Worm (Caenorhabditis elegans) whole organism, mixed stage, embryonic: Measurements from ENCODE around the gene T22F3.11.
"Not testable (repeated sequence)": the region's sequence is repeated elsewhere in the genome, so short reads cannot be mapped to it uniquely, and the experiment has no call there.

ENCODE experiments used
- M03D4.4 ChIP-seq: sonication (generic microtip); optimal IDR thresholded peaks from 2 replicates; lab custom pipeline; 2017; ENCODE audit warnings: mild to moderate bottlenecking, missing genetic modification characterization, missing compliant biosample characterization
- bed-3 ChIP-seq: fragments of 200-800 bp; sonication (Bioruptor generic); optimal IDR thresholded peaks from 3 replicates; lab custom pipeline; 2018; ENCODE audit warnings: mild to moderate bottlenecking, missing genetic modification characterization, moderate library complexity, missing compliant biosample characterization
- blmp-1 ChIP-seq: fragments of 150-350 bp; optimal IDR thresholded peaks from 2 replicates; lab custom pipeline; 2014; ENCODE audit warnings: missing biosample characterization, missing genetic modification characterization
- ceh-39 ChIP-seq: fragments of 150-350 bp; optimal IDR thresholded peaks from 2 replicates; lab custom pipeline; 2014; ENCODE audit warnings: missing biosample characterization, missing genetic modification characterization
- ceh-43 ChIP-seq: fragments of 200-800 bp; sonication (Bioruptor generic); optimal IDR thresholded peaks from 2 replicates; lab custom pipeline; 2018; ENCODE audit warnings: mild to moderate bottlenecking, missing genetic modification characterization, moderate library complexity, missing compliant biosample characterization
- ceh-83 ChIP-seq: fragments of 200-800 bp; sonication (Bioruptor generic); optimal IDR thresholded peaks from 2 replicates; lab custom pipeline; 2018; ENCODE audit warnings: mild to moderate bottlenecking, missing genetic modification characterization, missing compliant biosample characterization
- cnd-1 ChIP-seq: fragments of 200-800 bp; sonication (Bioruptor generic); optimal IDR thresholded peaks from 2 replicates; lab custom pipeline; 2018; ENCODE audit warnings: mild to moderate bottlenecking, missing genetic modification characterization, missing compliant biosample characterization
- drap-1 ChIP-seq: fragments of 200-800 bp; sonication (Bioruptor generic); optimal IDR thresholded peaks from 3 replicates; lab custom pipeline; 2018; ENCODE audit warnings: mild to moderate bottlenecking, missing genetic modification characterization, missing compliant biosample characterization
- elt-1 ChIP-seq: sonication (generic microtip); optimal IDR thresholded peaks from 2 replicates; lab custom pipeline; 2017; ENCODE audit warnings: missing genetic modification characterization, mild to moderate bottlenecking, missing compliant biosample characterization, antibody characterized with exemption, moderate library complexity, borderline replicate concordance; ENCODE audit not compliant: insufficient read depth
- elt-3 ChIP-seq: fragments of 150-350 bp; optimal IDR thresholded peaks from 2 replicates; lab custom pipeline; 2014; ENCODE audit warnings: missing biosample characterization, missing genetic modification characterization
- flh-1 ChIP-seq: fragments of 200-800 bp; sonication (Bioruptor generic); optimal IDR thresholded peaks from 2 replicates; lab custom pipeline; 2018; ENCODE audit warnings: mild to moderate bottlenecking, missing genetic modification characterization, moderate library complexity, missing compliant biosample characterization
- ham-2 ChIP-seq: fragments of 200-800 bp; sonication (Bioruptor generic); optimal IDR thresholded peaks from 2 replicates; lab custom pipeline; 2018; ENCODE audit warnings: mild to moderate bottlenecking, missing genetic modification characterization, missing compliant biosample characterization
- hlh-1 ChIP-seq: fragments of 150-350 bp; optimal IDR thresholded peaks from 2 replicates; lab custom pipeline; 2014; ENCODE audit warnings: missing biosample characterization, missing genetic modification reagents, missing genetic modification characterization
- lin-32 ChIP-seq: fragments of 200-800 bp; sonication (Bioruptor generic); optimal IDR thresholded peaks from 2 replicates; lab custom pipeline; 2018; ENCODE audit warnings: mild to moderate bottlenecking, missing genetic modification characterization, missing compliant biosample characterization
- lsy-2 ChIP-seq: fragments of 150-350 bp; optimal IDR thresholded peaks from 2 replicates; lab custom pipeline; 2014; ENCODE audit warnings: missing biosample characterization, missing genetic modification characterization
- mep-1 ChIP-seq: fragments of 150-350 bp; optimal IDR thresholded peaks from 2 replicates; lab custom pipeline; 2017; ENCODE audit warnings: missing biosample characterization, missing genetic modification reagents, missing genetic modification characterization, inconsistent platforms
- mls-2 ChIP-seq: sonication (generic microtip); optimal IDR thresholded peaks from 2 replicates; lab custom pipeline; 2016; ENCODE audit warnings: mild to moderate bottlenecking, missing genetic modification characterization, moderate library complexity, missing compliant biosample characterization
- nhr-12 ChIP-seq: fragments of 150-350 bp; optimal IDR thresholded peaks from 2 replicates; lab custom pipeline; 2014; ENCODE audit warnings: missing biosample characterization, missing genetic modification characterization
- nhr-2 ChIP-seq: fragments of 150-350 bp; optimal IDR thresholded peaks from 2 replicates; lab custom pipeline; 2014; ENCODE audit warnings: missing biosample characterization, missing genetic modification characterization
- nhr-237 ChIP-seq: fragments of 150-350 bp; optimal IDR thresholded peaks from 2 replicates; lab custom pipeline; 2014; ENCODE audit warnings: missing biosample characterization, missing genetic modification characterization
- nhr-28 ChIP-seq: fragments of 150-350 bp; optimal IDR thresholded peaks from 2 replicates; lab custom pipeline; 2014; ENCODE audit warnings: missing biosample characterization, missing genetic modification characterization
- pha-4 ChIP-seq: fragments of 150-350 bp; optimal IDR thresholded peaks from 2 replicates; lab custom pipeline; 2018; ENCODE audit warnings: missing biosample characterization, missing genetic modification reagents, missing genetic modification characterization
- sem-2 ChIP-seq: fragments of 200-800 bp; sonication (Bioruptor generic); optimal IDR thresholded peaks from 2 replicates; lab custom pipeline; 2018; ENCODE audit warnings: mild to moderate bottlenecking, missing genetic modification characterization, missing compliant biosample characterization
- snpc-4 ChIP-seq: fragments of 150-350 bp; optimal IDR thresholded peaks from 2 replicates; lab custom pipeline; 2014; ENCODE audit warnings: missing biosample characterization, missing genetic modification characterization
- sptf-1 ChIP-seq: sonication (generic microtip); optimal IDR thresholded peaks from 2 replicates; lab custom pipeline; 2017; ENCODE audit warnings: mild to moderate bottlenecking, missing genetic modification characterization, moderate library complexity, missing compliant biosample characterization
- tbx-8 ChIP-seq: fragments of 200-800 bp; sonication (Bioruptor generic); optimal IDR thresholded peaks from 2 replicates; lab custom pipeline; 2018; ENCODE audit warnings: mild to moderate bottlenecking, missing genetic modification characterization, moderate library complexity, missing compliant biosample characterization
- unc-120 ChIP-seq: sonication (generic microtip); optimal IDR thresholded peaks from 2 replicates; lab custom pipeline; 2017; ENCODE audit warnings: missing genetic modification characterization, missing compliant biosample characterization; ENCODE audit not compliant: poor library complexity, severe bottlenecking
- unc-39 ChIP-seq: fragments of 150-350 bp; optimal IDR thresholded peaks from 2 replicates; lab custom pipeline; 2014; ENCODE audit warnings: missing biosample characterization, missing genetic modification characterization
- unc-62 ChIP-seq: fragments of 150-350 bp; optimal IDR thresholded peaks from 2 replicates; lab custom pipeline; 2014; ENCODE audit warnings: missing biosample characterization, missing genetic modification reagents, missing genetic modification characterization
- zip-8 ChIP-seq: fragments of 150-350 bp; optimal IDR thresholded peaks from 2 replicates; lab custom pipeline; 2014; ENCODE audit warnings: missing biosample characterization, missing genetic modification characterization
- ztf-11 ChIP-seq: fragments of 150-350 bp; optimal IDR thresholded peaks from 2 replicates; lab custom pipeline; 2014; ENCODE audit warnings: missing biosample characterization, missing genetic modification characterization

T22F3.11 gene

DNA sequence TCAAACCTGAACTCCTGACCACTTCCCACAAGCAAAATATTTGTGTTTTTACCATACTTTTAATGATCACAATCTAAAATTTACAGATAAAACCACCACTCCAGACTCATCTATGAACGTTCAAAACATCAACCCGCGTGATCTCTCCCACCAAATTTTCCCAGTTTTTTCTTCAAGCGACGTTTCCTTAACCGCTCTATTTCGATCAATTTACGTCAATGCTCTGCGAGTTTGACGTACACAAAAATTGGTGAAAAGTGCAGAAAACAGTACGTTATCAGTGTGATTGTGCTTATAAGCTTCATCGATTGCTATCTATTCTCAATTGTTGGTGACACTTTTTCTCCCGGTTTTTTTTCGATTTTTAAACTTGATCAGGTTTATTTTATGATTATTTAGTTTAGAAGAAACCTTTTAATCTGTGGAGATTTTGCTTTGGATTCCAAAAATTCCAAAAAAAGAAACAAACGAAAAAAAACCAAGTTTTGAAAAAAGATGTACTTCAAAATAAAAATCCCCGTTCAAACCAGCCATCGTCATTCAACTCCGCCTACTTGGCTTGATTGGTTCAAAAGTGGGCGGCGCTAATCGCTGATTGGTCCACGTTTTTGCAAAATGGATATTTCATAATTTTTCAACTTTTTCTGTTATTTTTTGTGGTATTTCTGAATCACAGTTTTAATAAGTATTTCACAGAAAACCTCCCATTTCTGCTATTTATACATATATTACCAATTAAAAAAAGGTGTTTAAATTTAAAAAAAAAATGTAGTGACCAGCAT is 18.1 kb upstream of the T22F3.11 start:
- TF ChIP-seq flh-1 (GFP tag; lab: Kevin White, UChicago) (no peak), ham-2 (GFP tag; lab: Kevin White, UChicago) (no peak), zip-8 (tag; lab: Kevin White, UChicago) (no peak), ceh-83 (no peak), ceh-43 (no peak), hlh-1 (tag; lab: Kevin White, UChicago) (no peak), mep-1 (tag; lab: Kevin White, UChicago) (no peak), blmp-1 (tag; lab: Kevin White, UChicago) (no peak), tbx-8 (GFP tag; lab: Kevin White, UChicago) (no peak), ztf-11 (tag; lab: Kevin White, UChicago) (no peak), drap-1 (GFP tag; lab: Kevin White, UChicago) (no peak), ceh-39 (tag; lab: Kevin White, UChicago) (no peak), snpc-4 (tag; lab: Kevin White, UChicago) (no peak), nhr-237 (tag; lab: Kevin White, UChicago) (no peak), lin-32 (no peak), M03D4.4 (no peak), unc-39 (no peak), sptf-1 (no peak), mls-2 (tag; lab: Kevin White, UChicago) (no peak), nhr-12 (no peak)

ce11 chrV:3631591-3631990 is 17.2 kb upstream of the T22F3.11 start, which contains the start of gene F59B1.6:
F59B1.6 (minus strand) TSS chrV:3631691.
- no peak for TF ChIP-seq sptf-1
- no peak for TF ChIP-seq cnd-1 (tag; lab: Kevin White, UChicago)
- no peak for TF ChIP-seq lin-32
- TF ChIP-seq ztf-11 (tag; lab: Kevin White, UChicago): no peak
- no peak for TF ChIP-seq snpc-4 (tag; lab: Kevin White, UChicago)
- TF ChIP-seq nhr-2: no peak
- no peak for TF ChIP-seq lsy-2
- no peak for TF ChIP-seq unc-120 (tag; lab: Kevin White, UChicago)
- no peak for TF ChIP-seq blmp-1 (tag; lab: Kevin White, UChicago)
- no peak for TF ChIP-seq ceh-43
- TF ChIP-seq elt-1 (tag; lab: Kevin White, UChicago): no peak
- TF ChIP-seq sem-2: no peak
- no peak for TF ChIP-seq zip-8 (tag; lab: Kevin White, UChicago)
- no peak for TF ChIP-seq M03D4.4

DNA sequence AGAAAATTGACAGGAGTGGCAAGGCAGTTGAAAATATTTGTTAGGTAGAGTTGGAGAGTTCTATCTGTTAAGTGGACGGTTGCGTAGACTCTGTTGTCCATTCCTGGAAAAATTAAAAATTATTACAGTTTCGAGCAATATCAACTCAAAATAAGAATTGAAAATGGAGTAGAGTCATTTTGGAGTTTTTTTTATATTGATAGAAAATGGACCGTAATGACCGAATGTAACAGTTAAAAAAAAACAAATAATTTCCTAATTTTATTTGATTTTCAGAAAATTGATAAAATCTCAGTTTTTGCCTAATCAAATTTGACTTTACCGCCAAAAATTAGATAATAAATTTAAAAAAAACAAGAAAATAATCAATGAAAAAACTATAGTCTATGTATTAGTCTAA is 12.6 kb upstream of the T22F3.11 start, which contains the start of gene F59B1.4:
TSS of gene F59B1.4 (minus strand) at position 101 of the 400 bp plus-strand sequence.
- no peak for TF ChIP-seq mep-1 (tag; lab: Kevin White, UChicago)
- TF ChIP-seq cnd-1 (tag; lab: Kevin White, UChicago): no peak
- TF ChIP-seq unc-39: no peak
- TF ChIP-seq ztf-11 (tag; lab: Kevin White, UChicago): no peak
- TF ChIP-seq lsy-2: no peak
- no peak for TF ChIP-seq flh-1 (GFP tag; lab: Kevin White, UChicago)
- no peak for TF ChIP-seq sem-2
- TF ChIP-seq unc-62 (GFP tag; lab: Kevin White, UChicago): no peak
- no peak for TF ChIP-seq nhr-12
- no peak for TF ChIP-seq tbx-8 (GFP tag; lab: Kevin White, UChicago)
- no peak for TF ChIP-seq zip-8 (tag; lab: Kevin White, UChicago)
- TF ChIP-seq lin-32: no peak
- TF ChIP-seq nhr-237 (tag; lab: Kevin White, UChicago): no peak
- TF ChIP-seq nhr-2: no peak
- no peak for TF ChIP-seq pha-4 (tag; lab: Kevin White, UChicago)
- TF ChIP-seq bed-3 (GFP tag; lab: Kevin White, UChicago): no peak
- no peak for TF ChIP-seq ceh-83
- no peak for TF ChIP-seq elt-3
- no peak for TF ChIP-seq blmp-1 (tag; lab: Kevin White, UChicago)

DNA sequence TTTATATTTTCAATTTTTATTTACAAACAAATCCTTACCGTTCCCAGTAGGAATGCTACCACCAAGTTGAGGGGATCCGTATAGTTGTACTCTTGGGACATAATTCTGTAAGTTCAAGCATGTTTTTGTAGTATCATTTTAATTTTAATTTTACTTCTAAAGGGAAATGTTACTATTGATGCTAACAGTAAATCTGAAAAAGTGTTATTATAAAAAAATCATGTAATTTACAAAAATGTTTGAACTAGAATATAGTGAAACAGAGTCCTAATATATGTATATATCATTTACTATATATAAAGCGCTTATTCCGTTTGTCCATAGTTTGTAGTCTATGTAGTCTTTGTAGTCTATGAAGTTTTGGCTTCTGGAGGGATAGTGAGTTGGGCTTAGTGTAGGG is 6.3 kb upstream of the T22F3.11 start, which contains the start of gene srx-93:
TSS of gene srx-93 (minus strand) at position 101 of the 400 bp plus-strand sequence.
- not testable (repeated sequence) for TF ChIP-seq sem-2, lsy-2, nhr-28
